Fruit fly (Drosophila melanogaster) whole organism, embryonic: ENCODE results near the gene CG42633.

Experiments used
- CG13287 ChIP-seq: fragments of 200-800 bp; sonication (Bioruptor generic); IDR thresholded peaks from 2 replicates; pipeline ENCODE4 v1.3.6; 2022; ENCODE audit warnings: missing biosample characterization, missing genetic modification characterization; ENCODE audit not compliant: partially characterized antibody
- CG1529 ChIP-seq: fragments of 200-800 bp; sonication (Bioruptor generic); optimal IDR thresholded peaks from 3 replicates; lab custom pipeline; 2018; ENCODE audit warnings: missing biosample characterization, missing genetic modification characterization
- CG1602 ChIP-seq: fragments of 200-800 bp; sonication (Bioruptor generic); optimal IDR thresholded peaks from 3 replicates; lab custom pipeline; 2016; ENCODE audit warnings: missing biosample characterization, missing genetic modification characterization
- CG17328 ChIP-seq: fragments of 200-800 bp; sonication (Bioruptor generic); IDR thresholded peaks from 2 replicates; pipeline ENCODE4 v1.3.6; 2022; ENCODE audit warnings: missing biosample characterization, missing genetic modification characterization
- CG3726 ChIP-seq: fragments of 200-800 bp; sonication (Bioruptor generic); IDR thresholded peaks from 3 replicates; pipeline ENCODE4, ENCODE4 v1.3.6; 2022; ENCODE audit warnings: missing biosample characterization, missing genetic modification characterization
- Eip74EF ChIP-seq, 2 experiments: fragments of 200-800 bp in 1 of 2; fragments of >200 bp in 1 of 2; sonication (Bioruptor generic) in 1 of 2; optimal IDR thresholded peaks; 2 replicates each; lab custom pipeline; 2017 to 2019; ENCODE audit warnings: missing biosample characterization in 2 of 2, missing genetic modification characterization in 2 of 2, mild to moderate bottlenecking in 1 of 2, moderate library complexity in 1 of 2
- HLHmδ ChIP-seq: fragments of 200-800 bp; sonication (Bioruptor generic); optimal IDR thresholded peaks from 2 replicates; lab custom pipeline; 2018; ENCODE audit warnings: missing biosample characterization, mild to moderate bottlenecking, missing genetic modification characterization, moderate library complexity
- Oli ChIP-seq: fragments of 200-800 bp; sonication (Bioruptor generic); optimal IDR thresholded peaks from 2 replicates; lab custom pipeline; 2018; ENCODE audit warnings: missing biosample characterization, mild to moderate bottlenecking, missing genetic modification characterization, moderate library complexity
- Optix ChIP-seq: fragments of 200-800 bp; sonication (Bioruptor generic); IDR thresholded peaks from 3 replicates; pipeline ENCODE4 v1.3.6; 2022; ENCODE audit warnings: missing biosample characterization, missing genetic modification characterization
- corto ChIP-seq: fragments of 200-800 bp; sonication (Bioruptor generic); optimal IDR thresholded peaks from 2 replicates; lab custom pipeline; 2016; ENCODE audit warnings: missing biosample characterization, mild to moderate bottlenecking, missing genetic modification characterization, moderate library complexity
- lab ChIP-seq: fragments of 200-800 bp; sonication (Bioruptor generic); optimal IDR thresholded peaks from 3 replicates; lab custom pipeline; 2017; ENCODE audit warnings: missing biosample characterization, missing genetic modification characterization, mild to moderate bottlenecking, moderate library complexity, missing genetic modification reagents
- run ChIP-seq: fragments of 200-800 bp; sonication (Bioruptor generic); optimal IDR thresholded peaks from 3 replicates; lab custom pipeline; 2018; ENCODE audit warnings: missing biosample characterization, mild to moderate bottlenecking, missing genetic modification characterization

Gene CG42633

dm6 chr3R:10735857-10736256 is 46.2 kb downstream of the CG42633 start, which contains the start of gene tomboy20:
Gene tomboy20, minus strand, starts transcription at chr3R:10735957.
- TF ChIP-seq HLHmδ (GFP tag; lab: Kevin White, UChicago) (no peak), CG3726 (GFP tag; lab: Robert Waterston, UW) (no peak), CG1529 (GFP tag; lab: Kevin White, UChicago) (no peak), Oli (tag; lab: Kevin White, UChicago) (no peak), lab (no peak), Eip74EF (GFP tag; optimal IDR thresholded peaks at IDR 0.05; lab: Kevin White, UChicago) (no peak), corto (GFP tag; lab: Kevin White, UChicago) (no peak), CG1602 (no peak), CG13287 (no peak), run (tag; lab: Kevin White, UChicago) (no peak), CG17328 (GFP tag; lab: Robert Waterston, UW) (no peak), Optix (no peak)
